Fruit fly (Drosophila melanogaster) whole organism, wandering third instar larva: ENCODE results near the gene haf.

Experiments used
- Abd-B ChIP-seq: fragments of >200 bp; optimal IDR thresholded peaks from 2 replicates; lab custom pipeline; 2017; ENCODE audit warnings: missing biosample characterization, missing genetic modification characterization
- CG32264 ChIP-seq: fragments of 200-800 bp; sonication (Bioruptor generic); optimal IDR thresholded peaks from 2 replicates; lab custom pipeline; 2016; ENCODE audit warnings: missing biosample characterization, missing genetic modification characterization
- CG9705 ChIP-seq: fragments of 200-800 bp; sonication (Bioruptor generic); optimal IDR thresholded peaks from 2 replicates; lab custom pipeline; 2018; ENCODE audit warnings: missing biosample characterization, mild to moderate bottlenecking, missing genetic modification characterization
- CrebA ChIP-seq: fragments of 200-800 bp; sonication (Bioruptor generic); optimal IDR thresholded peaks from 2 replicates; lab custom pipeline; 2016; ENCODE audit warnings: missing biosample characterization, mild to moderate bottlenecking, missing genetic modification characterization, borderline replicate concordance
- Dif ChIP-seq: fragments of 200-275, 200-300 bp; sonication (Bioruptor generic); optimal IDR thresholded peaks from 2 replicates; lab custom pipeline; 2018; ENCODE audit warnings: missing biosample characterization, missing genetic modification characterization; ENCODE audit not compliant: partially characterized antibody
- GATAd ChIP-seq: sonication (Bioruptor generic); optimal IDR thresholded peaks from 2 replicates; lab custom pipeline; 2016; ENCODE audit warnings: missing biosample characterization, missing genetic modification characterization
- HLH106 ChIP-seq: fragments of 200-800 bp; optimal IDR thresholded peaks from 3 replicates; lab custom pipeline; 2019; ENCODE audit warnings: missing biosample characterization, mild to moderate bottlenecking, missing genetic modification characterization, moderate library complexity
- Hnf4 ChIP-seq: fragments of 200-800 bp; sonication (Bioruptor generic); optimal IDR thresholded peaks from 2 replicates; lab custom pipeline; 2016; ENCODE audit warnings: missing biosample characterization, mild to moderate bottlenecking, missing genetic modification characterization
- Hr78 ChIP-seq: fragments of >200 bp; optimal IDR thresholded peaks from 2 replicates; lab custom pipeline; 2017; ENCODE audit warnings: missing biosample characterization, missing genetic modification characterization
- Hr83 ChIP-seq: fragments of 200-300 bp; sonication (Bioruptor generic); optimal IDR thresholded peaks from 2 replicates; lab custom pipeline; 2016; ENCODE audit warnings: missing biosample characterization, mild to moderate bottlenecking, missing genetic modification characterization, moderate library complexity; ENCODE audit not compliant: poor library complexity, severe bottlenecking
- Jra ChIP-seq: sonication (Bioruptor generic); optimal IDR thresholded peaks from 2 replicates; lab custom pipeline; 2016; ENCODE audit warnings: missing biosample characterization, missing genetic modification characterization
- Mio ChIP-seq: sonication (Bioruptor generic); optimal IDR thresholded peaks from 2 replicates; lab custom pipeline; 2016; ENCODE audit warnings: missing biosample characterization, missing genetic modification characterization
- Myc ChIP-seq: fragments of >200 bp; optimal IDR thresholded peaks from 2 replicates; lab custom pipeline; 2017
- N ChIP-seq: fragments of >200 bp; optimal IDR thresholded peaks from 2 replicates; lab custom pipeline; 2018; ENCODE audit warnings: missing biosample characterization, missing external identifiers, missing genetic modification characterization
- OdsH ChIP-seq: fragments of 200-800 bp; sonication (Bioruptor generic); optimal IDR thresholded peaks from 2 replicates; lab custom pipeline; 2016; ENCODE audit warnings: missing biosample characterization, mild to moderate bottlenecking, missing genetic modification characterization
- Rel ChIP-seq, 2 experiments: fragments of 200-800 bp; sonication (Bioruptor generic) in 1 of 2; optimal IDR thresholded peaks; 2 replicates in 1 of 2; 3 replicates in 1 of 2; lab custom pipeline; 2016 to 2019; ENCODE audit warnings: mild to moderate bottlenecking in 2 of 2, missing biosample characterization in 2 of 2, missing genetic modification characterization in 2 of 2, moderate library complexity in 1 of 2
- Sp1 ChIP-seq: fragments of 200-800 bp; sonication (Bioruptor generic); optimal IDR thresholded peaks from 3 replicates; lab custom pipeline; 2019; ENCODE audit warnings: missing biosample characterization, mild to moderate bottlenecking, missing genetic modification characterization, moderate library complexity
- br ChIP-seq: fragments of 200-800 bp; sonication (Bioruptor generic); optimal IDR thresholded peaks from 2 replicates; lab custom pipeline; 2016; ENCODE audit warnings: missing biosample characterization, missing genetic modification characterization
- dl ChIP-seq, 2 experiments: fragments of 175-275, 200-275 bp in 1 of 2; fragments of 200-275 bp in 1 of 2; sonication (Bioruptor generic); optimal IDR thresholded peaks; lab custom pipeline; 2018; ENCODE audit warnings: mild to moderate bottlenecking in 2 of 2, missing biosample characterization in 2 of 2, missing genetic modification characterization in 2 of 2, moderate library complexity in 2 of 2; ENCODE audit not compliant: partially characterized antibody in 2 of 2, insufficient read depth in 1 of 2
- dmrt93B ChIP-seq: fragments of 200-800 bp; sonication (Bioruptor generic); optimal IDR thresholded peaks from 2 replicates; lab custom pipeline; 2018; ENCODE audit warnings: missing biosample characterization, mild to moderate bottlenecking, missing genetic modification characterization
- dsf ChIP-seq: sonication (Bioruptor generic); optimal IDR thresholded peaks from 2 replicates; lab custom pipeline; 2016; ENCODE audit warnings: missing biosample characterization, missing genetic modification characterization, borderline replicate concordance
- foxo ChIP-seq, 2 experiments: fragments of 200-800 bp; sonication (Bioruptor generic); optimal IDR thresholded peaks; 2 replicates in 1 of 2; 3 replicates in 1 of 2; lab custom pipeline; 2016 to 2017; ENCODE audit warnings: missing biosample characterization in 2 of 2, missing genetic modification characterization in 2 of 2
- fru ChIP-seq: fragments of 200-800 bp; sonication (Bioruptor generic); optimal IDR thresholded peaks from 3 replicates; lab custom pipeline; 2016; ENCODE audit warnings: missing biosample characterization, mild to moderate bottlenecking, missing genetic modification characterization
- h ChIP-seq: fragments of 200-800 bp; sonication (Bioruptor generic); optimal IDR thresholded peaks from 3 replicates; lab custom pipeline; 2016; ENCODE audit warnings: missing biosample characterization, mild to moderate bottlenecking, missing genetic modification characterization
- jim ChIP-seq: fragments of 175-275, 200-325 bp; sonication (Bioruptor generic); optimal IDR thresholded peaks from 2 replicates; lab custom pipeline; 2016; ENCODE audit warnings: missing biosample characterization, mild to moderate bottlenecking, missing genetic modification characterization
- lola ChIP-seq: fragments of >200 bp; optimal IDR thresholded peaks from 2 replicates; lab custom pipeline; 2017; ENCODE audit warnings: missing biosample characterization, missing genetic modification characterization
- pan ChIP-seq: fragments of >200 bp; optimal IDR thresholded peaks from 2 replicates; lab custom pipeline; 2017
- psq ChIP-seq: fragments of 200-800 bp; sonication (Bioruptor generic); optimal IDR thresholded peaks from 3 replicates; lab custom pipeline; 2017; ENCODE audit warnings: missing biosample characterization, mild to moderate bottlenecking, missing genetic modification characterization, moderate library complexity
- sage ChIP-seq: fragments of 200-800 bp; sonication (Bioruptor generic); optimal IDR thresholded peaks from 2 replicates; lab custom pipeline; 2016; ENCODE audit warnings: missing biosample characterization, mild to moderate bottlenecking, missing genetic modification characterization
- sv ChIP-seq: fragments of 200-800 bp; sonication (Bioruptor generic); optimal IDR thresholded peaks from 3 replicates; lab custom pipeline; 2016; ENCODE audit warnings: missing biosample characterization, missing genetic modification characterization
- usp ChIP-seq: fragments of >200 bp; optimal IDR thresholded peaks from 2 replicates; lab custom pipeline; 2017; ENCODE audit warnings: missing biosample characterization, missing genetic modification characterization
- woc ChIP-seq: sonication (Bioruptor generic); optimal IDR thresholded peaks from 2 replicates; lab custom pipeline; 2016; ENCODE audit warnings: missing biosample characterization, mild to moderate bottlenecking, missing genetic modification characterization

The haf gene

DNA sequence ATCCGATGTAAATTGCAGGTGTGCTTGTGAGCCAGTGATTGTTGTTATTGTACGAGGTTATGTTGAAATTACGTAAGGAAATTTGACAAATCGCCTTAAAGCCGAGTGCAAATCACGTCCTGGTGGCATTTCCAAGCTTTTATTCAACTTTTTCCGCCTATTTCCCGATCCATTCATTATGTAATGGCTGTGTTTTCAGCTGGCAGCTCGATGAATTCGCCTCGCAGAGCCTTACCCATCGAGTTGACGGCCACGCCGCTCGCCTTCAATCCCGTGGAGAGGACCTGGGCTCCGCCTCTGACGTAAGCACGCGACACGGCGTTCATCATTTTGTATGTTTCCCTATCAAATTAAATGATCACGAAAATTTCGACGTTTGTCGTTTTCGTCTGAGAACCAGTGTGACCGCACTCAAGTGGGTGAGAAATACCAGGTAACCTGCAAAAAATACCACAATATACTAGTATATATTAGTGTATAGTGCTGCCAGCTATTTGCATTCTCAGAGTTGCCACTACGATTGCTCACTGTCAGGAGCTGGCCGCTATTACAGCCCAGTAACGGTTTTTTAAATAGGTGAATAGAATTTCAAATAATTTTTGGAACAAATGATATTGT is 58.9 kb downstream of the haf start, which contains the start of gene RFeSP:
Gene RFeSP (minus strand): TSS at position 413 of the 618 bp plus-strand sequence.
- TF ChIP-seq Myc (lab: Kevin White, UChicago) (peak; percentile 44), dl (GFP tag; optimal IDR thresholded peaks at IDR 0.05; lab: Kevin White, UChicago; ENCODE audit: insufficient read depth in 1 of 2, partially characterized antibody in 2 of 2) (peak in 1 of 2 experiments; percentile 46), GATAd (GFP tag; lab: Kevin White, UChicago) (no peak), jim (GFP tag; lab: Kevin White, UChicago) (no peak), h (peak; percentile 5), Dif (peak; percentile 78), Rel (GFP tag; optimal IDR thresholded peaks at IDR 0.05; lab: Kevin White, UChicago) (no peak), Rel (tag; optimal IDR thresholded peaks at IDR 0.05; lab: Kevin White, UChicago) (peak; percentile 37)
- TF ChIP-seq, all 38 proteins: peak for 5

DNA sequence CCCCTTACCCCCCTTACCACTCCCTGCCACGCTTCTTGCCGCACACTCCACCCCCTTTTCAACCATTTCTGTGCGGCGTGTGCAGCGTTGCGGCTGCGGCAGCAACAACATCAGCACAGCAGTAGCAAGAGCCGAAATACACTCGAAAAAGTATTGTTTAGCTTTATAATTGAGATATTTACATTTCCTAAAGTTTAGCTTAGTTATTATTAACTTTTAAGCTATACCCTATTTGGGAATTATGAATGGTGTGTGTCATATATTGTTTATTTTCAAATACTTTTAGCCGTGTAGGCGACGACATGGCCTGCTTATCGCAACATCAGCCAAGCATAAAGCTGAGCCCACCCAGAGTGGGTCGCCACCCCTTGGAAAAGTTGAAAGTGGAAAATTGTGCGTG is 60.8 kb downstream of the haf start:
- TF ChIP-seq lola (no peak), HLH106 (tag; lab: Kevin White, UChicago) (no peak), Hnf4 (GFP tag; lab: Kevin White, UChicago) (no peak), br (GFP tag; lab: Kevin White, UChicago) (no peak), dsf (GFP tag; lab: Kevin White, UChicago) (no peak), Dif (no peak), sv (peak; percentile 36), dmrt93B (no peak), fru (peak; percentile 0)

DNA sequence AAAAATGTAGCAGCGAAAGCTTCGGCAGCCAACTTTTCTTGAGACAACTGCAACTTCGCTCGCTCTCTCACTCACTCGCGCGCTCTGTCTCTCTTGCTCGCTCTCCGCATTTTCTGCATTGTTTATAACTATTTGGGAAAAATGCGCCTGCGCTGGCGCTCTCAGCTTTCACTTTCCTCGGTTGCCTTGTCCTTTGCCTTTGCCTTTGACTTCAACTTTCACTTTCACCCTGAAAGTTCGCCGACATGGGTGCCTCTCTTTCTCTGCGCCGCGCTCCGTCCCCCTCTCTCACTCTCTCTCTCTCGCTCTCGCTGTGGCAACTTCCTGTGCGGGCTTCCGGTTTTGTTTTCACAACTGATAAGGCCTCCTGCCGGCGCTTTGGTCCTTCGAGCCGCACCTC is 62.8 kb downstream of the haf start:
- TF ChIP-seq CG32264 (GFP tag; lab: Kevin White, UChicago) (no peak), Hnf4 (GFP tag; lab: Kevin White, UChicago) (no peak), sv (no peak), Mio (GFP tag; lab: Kevin White, UChicago) (no peak), Sp1 (GFP tag; lab: Kevin White, UChicago) (no peak), woc (no peak), Hr83 (GFP tag; lab: Kevin White, UChicago) (no peak), dsf (GFP tag; lab: Kevin White, UChicago) (no peak), br (GFP tag; lab: Kevin White, UChicago) (no peak), psq (GFP tag; lab: Kevin White, UChicago) (no peak)

DNA sequence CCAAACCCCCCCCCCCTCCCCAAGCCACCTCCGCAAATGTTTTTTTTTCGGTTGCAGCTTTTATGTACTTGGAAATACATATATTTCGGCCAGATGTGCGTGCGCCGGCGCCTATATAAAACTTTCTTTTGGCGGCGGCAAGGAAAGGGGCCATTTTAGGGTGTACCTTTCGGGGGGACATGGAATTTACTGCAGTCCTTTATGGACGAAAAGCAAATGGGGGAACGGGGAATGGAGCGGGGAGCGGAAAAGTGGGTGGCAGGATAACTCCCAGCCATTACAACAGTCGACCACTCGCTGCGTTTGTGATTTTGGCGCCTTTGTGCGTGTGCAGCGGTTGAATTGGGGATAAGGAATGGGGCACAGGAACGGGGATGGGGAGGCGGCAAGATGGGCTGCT is 63.8 kb downstream of the haf start:
- TF ChIP-seq CrebA, result no peak
- no peak for TF ChIP-seq Jra (GFP tag; lab: Kevin White, UChicago)
- TF ChIP-seq sage (GFP tag; lab: Kevin White, UChicago), result no peak
- no peak for TF ChIP-seq Abd-B (GFP tag; lab: Kevin White, UChicago)
- no peak for TF ChIP-seq HLH106 (tag; lab: Kevin White, UChicago)
- no peak for TF ChIP-seq pan (lab: Kevin White, UChicago)
- TF ChIP-seq usp (GFP tag; lab: Kevin White, UChicago), result no peak
- TF ChIP-seq jim (GFP tag; lab: Kevin White, UChicago), result no peak
- TF ChIP-seq Hr78, result no peak
- no peak for TF ChIP-seq N
- no peak for TF ChIP-seq dmrt93B
- TF ChIP-seq fru, result no peak
- no peak for TF ChIP-seq lola
- no peak for TF ChIP-seq foxo (GFP tag; optimal IDR thresholded peaks at IDR 0.05; lab: Kevin White, UChicago)
- no peak for TF ChIP-seq Sp1 (GFP tag; lab: Kevin White, UChicago)
- no peak for TF ChIP-seq GATAd (GFP tag; lab: Kevin White, UChicago)
- no peak for TF ChIP-seq CG9705 (GFP tag; lab: Kevin White, UChicago)
- no peak for TF ChIP-seq br (GFP tag; lab: Kevin White, UChicago)
- no peak for TF ChIP-seq Myc (lab: Kevin White, UChicago)
- TF ChIP-seq OdsH (GFP tag; lab: Kevin White, UChicago), result no peak

DNA sequence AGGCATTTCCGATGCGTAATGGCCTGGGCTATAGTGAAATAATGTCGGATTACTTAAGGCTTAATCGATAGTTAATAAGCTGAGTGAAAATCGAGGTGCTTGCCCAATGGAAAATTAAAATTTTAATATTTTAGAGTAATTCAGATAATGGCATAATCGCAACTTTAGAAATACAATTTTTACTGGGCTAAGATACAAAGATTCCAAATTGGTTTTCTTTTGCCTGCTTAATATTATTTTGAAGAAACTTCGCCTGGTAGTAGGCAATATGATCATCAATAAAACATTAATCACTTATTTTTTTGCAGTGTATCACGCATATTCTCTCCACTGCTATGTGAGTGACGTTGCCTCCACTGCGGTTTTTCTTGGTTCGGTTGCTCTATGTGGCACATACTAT is 64.3 kb downstream of the haf start:
- TF ChIP-seq dmrt93B (no peak), sv (peak; percentile 9), CG32264 (GFP tag; lab: Kevin White, UChicago) (no peak), Abd-B (GFP tag; lab: Kevin White, UChicago) (no peak)
- TF ChIP-seq, all 38 proteins: peak for 1
